Worm (Caenorhabditis elegans) whole organism, young adult: ENCODE data around the gene F35G2.1.

Source experiments
- B0019.2 ChIP-seq: fragments of 200-800 bp; sonication (Bioruptor generic); conservative IDR thresholded peaks from 2 replicates; pipeline ENCODE4 v1.3.6; 2022; ENCODE audit warnings: missing genetic modification reagents, missing genetic modification characterization, missing compliant biosample characterization
- F22D6.2 ChIP-seq: sonication (generic microtip); optimal IDR thresholded peaks from 2 replicates; lab custom pipeline; 2016; ENCODE audit warnings: mild to moderate bottlenecking, missing genetic modification characterization, missing compliant biosample characterization
- F23B12.7 ChIP-seq: sonication (generic microtip); optimal IDR thresholded peaks from 2 replicates; lab custom pipeline; 2017; ENCODE audit warnings: missing genetic modification characterization, mild to moderate bottlenecking, missing compliant biosample characterization, antibody characterized with exemption, moderate library complexity; ENCODE audit not compliant: insufficient read depth
- F49E8.2 ChIP-seq: sonication (generic microtip); optimal IDR thresholded peaks from 3 replicates; lab custom pipeline; 2017; ENCODE audit warnings: missing genetic modification characterization, mild to moderate bottlenecking, missing compliant biosample characterization, antibody characterized with exemption, moderate library complexity; ENCODE audit not compliant: insufficient read depth
- F57A8.1 ChIP-seq: fragments of 200-800 bp; sonication (Bioruptor generic); optimal IDR thresholded peaks from 2 replicates; lab custom pipeline; 2018; ENCODE audit warnings: mild to moderate bottlenecking, missing genetic modification characterization, moderate library complexity, missing compliant biosample characterization
- T26A5.8 ChIP-seq: sonication (generic microtip); optimal IDR thresholded peaks from 2 replicates; lab custom pipeline; 2016; ENCODE audit warnings: missing genetic modification characterization, missing compliant biosample characterization
- Y67H2A.10 ChIP-seq: fragments of 200-800 bp; sonication (Bioruptor generic); conservative IDR thresholded peaks from 2 replicates; pipeline ENCODE4 v1.3.6; 2022; ENCODE audit warnings: missing genetic modification reagents, missing genetic modification characterization, missing compliant biosample characterization
- akir-1 ChIP-seq: fragments of 200-800 bp; sonication (Bioruptor generic); optimal IDR thresholded peaks from 2 replicates; lab custom pipeline; 2018; ENCODE audit warnings: mild to moderate bottlenecking, missing genetic modification characterization, moderate library complexity, missing compliant biosample characterization
- athp-1 ChIP-seq: sonication (generic microtip); optimal IDR thresholded peaks from 2 replicates; lab custom pipeline; 2017; ENCODE audit warnings: mild to moderate bottlenecking, missing genetic modification characterization, missing compliant biosample characterization
- attf-3 ChIP-seq: fragments of 200-800 bp; sonication (Bioruptor generic); conservative IDR thresholded peaks from 2 replicates; pipeline ENCODE4 v1.3.6; 2022; ENCODE audit warnings: missing genetic modification reagents, missing genetic modification characterization, missing compliant biosample characterization
- attf-6 ChIP-seq: fragments of 200-800 bp; sonication (Bioruptor generic); IDR thresholded peaks from 2 replicates; pipeline ENCODE4 v1.3.6; 2022; ENCODE audit warnings: missing genetic modification reagents, missing genetic modification characterization, missing compliant biosample characterization
- ceh-40 ChIP-seq: fragments of 200-800 bp; sonication (Bioruptor generic); IDR thresholded peaks from 2 replicates; pipeline ENCODE4 v1.3.6; 2022; ENCODE audit warnings: missing genetic modification characterization, missing compliant biosample characterization
- ceh-79 ChIP-seq: sonication (generic microtip); optimal IDR thresholded peaks from 2 replicates; lab custom pipeline; 2017; ENCODE audit warnings: mild to moderate bottlenecking, missing genetic modification characterization, missing compliant biosample characterization
- dpff-1 ChIP-seq: sonication (generic microtip); optimal IDR thresholded peaks from 2 replicates; lab custom pipeline; 2017; ENCODE audit warnings: mild to moderate bottlenecking, missing genetic modification characterization, missing compliant biosample characterization
- dpl-1 ChIP-seq: fragments of 150-350 bp; optimal IDR thresholded peaks from 2 replicates; lab custom pipeline; 2014; ENCODE audit warnings: missing biosample characterization, missing genetic modification reagents, missing genetic modification characterization
- efl-1 ChIP-seq: fragments of 150-350 bp; optimal IDR thresholded peaks from 2 replicates; lab custom pipeline; 2014; ENCODE audit warnings: missing biosample characterization, missing genetic modification reagents, missing genetic modification characterization
- egl-44 ChIP-seq: fragments of 200-800 bp; sonication (Bioruptor generic); IDR thresholded peaks from 2 replicates; pipeline ENCODE4 v1.3.6; 2022; ENCODE audit warnings: missing genetic modification reagents, missing genetic modification characterization, missing compliant biosample characterization
- him-1 ChIP-seq: sonication (generic microtip); optimal IDR thresholded peaks from 2 replicates; lab custom pipeline; 2016; ENCODE audit warnings: missing genotype, missing genetic modification reagents, missing genetic modification characterization, missing compliant biosample characterization
- hrde-1 ChIP-seq: sonication (generic microtip); optimal IDR thresholded peaks from 2 replicates; lab custom pipeline; 2016; ENCODE audit warnings: missing genetic modification characterization, mild to moderate bottlenecking, missing compliant biosample characterization, moderate library complexity, missing genotype, missing genetic modification reagents, borderline replicate concordance
- let-526 ChIP-seq: fragments of 200-800 bp; sonication (Bioruptor generic); IDR thresholded peaks from 2 replicates; pipeline ENCODE4 v1.3.6; 2022; ENCODE audit warnings: missing genetic modification reagents, missing genetic modification characterization, missing compliant biosample characterization
- let-607 ChIP-seq, 2 experiments: fragments of 200-800 bp in 1 of 2; sonication (Bioruptor generic) in 1 of 2; sonication (generic microtip) in 1 of 2; optimal IDR thresholded peaks; 2 replicates each; lab custom pipeline; 2016 to 2018; ENCODE audit warnings: mild to moderate bottlenecking in 2 of 2, missing compliant biosample characterization in 2 of 2, missing genetic modification characterization in 2 of 2, moderate library complexity in 2 of 2, missing genotype in 1 of 2
- lin-35 ChIP-seq, 3 experiments: fragments of 150-350 bp in 2 of 3; sonication (generic microtip) in 1 of 3; optimal IDR thresholded peaks; 2 replicates each; lab custom pipeline; 2014 to 2018; ENCODE audit warnings: missing biosample characterization in 3 of 3, missing genetic modification characterization in 3 of 3, missing genetic modification reagents in 3 of 3
- madf-10 ChIP-seq: sonication (generic microtip); optimal IDR thresholded peaks from 2 replicates; lab custom pipeline; 2016; ENCODE audit warnings: mild to moderate bottlenecking, missing genetic modification characterization, missing compliant biosample characterization
- mcd-1 ChIP-seq: fragments of 200-800 bp; sonication (Bioruptor generic); IDR thresholded peaks from 2 replicates; pipeline ENCODE4 v1.3.6; 2022; ENCODE audit warnings: missing genetic modification reagents, missing genetic modification characterization, missing compliant biosample characterization
- mel-28 ChIP-seq: sonication (generic microtip); optimal IDR thresholded peaks from 2 replicates; lab custom pipeline; 2016; ENCODE audit warnings: borderline replicate concordance, mild to moderate bottlenecking, missing genetic modification characterization, missing compliant biosample characterization
- mxl-1 ChIP-seq: sonication (generic microtip); optimal IDR thresholded peaks from 2 replicates; lab custom pipeline; 2016; ENCODE audit warnings: missing genetic modification characterization, missing compliant biosample characterization
- nfya-2 ChIP-seq: fragments of 200-800 bp; sonication (Bioruptor generic); IDR thresholded peaks from 2 replicates; pipeline ENCODE4 v1.3.6; 2022; ENCODE audit warnings: missing genetic modification reagents, missing genetic modification characterization, missing compliant biosample characterization
- nhr-179 ChIP-seq: sonication (generic microtip); optimal IDR thresholded peaks from 2 replicates; lab custom pipeline; 2016; ENCODE audit warnings: mild to moderate bottlenecking, missing genetic modification characterization, missing compliant biosample characterization
- nhr-80 ChIP-seq: sonication (generic microtip); optimal IDR thresholded peaks from 2 replicates; lab custom pipeline; 2016; ENCODE audit warnings: missing genetic modification characterization, missing compliant biosample characterization
- pbrm-1 ChIP-seq: fragments of 200-800 bp; sonication (Bioruptor generic); IDR thresholded peaks from 2 replicates; pipeline ENCODE4 v1.3.6; 2022; ENCODE audit warnings: missing genetic modification reagents, missing genetic modification characterization, missing compliant biosample characterization
- rec-8 ChIP-seq, 2 experiments: sonication (generic microtip); optimal IDR thresholded peaks; 2 replicates each; lab custom pipeline; 2016; ENCODE audit warnings: mild to moderate bottlenecking in 2 of 2, missing genetic modification characterization in 2 of 2, missing genetic modification reagents in 2 of 2, missing genotype in 2 of 2, missing biosample characterization in 1 of 2, missing compliant biosample characterization in 1 of 2, moderate library complexity in 1 of 2
- sdz-38 ChIP-seq: sonication (generic microtip); optimal IDR thresholded peaks from 2 replicates; lab custom pipeline; 2016; ENCODE audit warnings: missing genotype, missing genetic modification characterization, missing compliant biosample characterization
- snpc-4 ChIP-seq, 5 experiments: fragments of 150-350 bp in 1 of 5; sonication (generic microtip) in 4 of 5; optimal IDR thresholded peaks; 2 replicates each; lab custom pipeline; 2014 to 2018; ENCODE audit warnings: missing genetic modification characterization in 5 of 5, missing biosample characterization in 3 of 5, antibody characterized with exemption in 2 of 5, mild to moderate bottlenecking in 2 of 5, missing compliant biosample characterization in 2 of 5, missing genotype in 2 of 5, moderate library complexity in 2 of 5, missing genetic modification reagents in 1 of 5
- sptf-2 ChIP-seq: fragments of 200-800 bp; sonication (Bioruptor generic); optimal IDR thresholded peaks from 2 replicates; lab custom pipeline; 2018; ENCODE audit warnings: mild to moderate bottlenecking, missing genetic modification characterization, missing compliant biosample characterization
- tbx-9 ChIP-seq: sonication (generic microtip); optimal IDR thresholded peaks from 2 replicates; lab custom pipeline; 2016; ENCODE audit warnings: borderline replicate concordance, missing genetic modification characterization, inconsistent platforms, missing compliant biosample characterization
- unc-62 ChIP-seq: fragments of 150-350 bp; optimal IDR thresholded peaks from 2 replicates; lab custom pipeline; 2014; ENCODE audit warnings: missing biosample characterization, missing genetic modification reagents, missing genetic modification characterization
- ztf-26 ChIP-seq: sonication (generic microtip); optimal IDR thresholded peaks from 2 replicates; lab custom pipeline; 2017; ENCODE audit warnings: missing genetic modification characterization, missing compliant biosample characterization
- ztf-28 ChIP-seq: fragments of 200-800 bp; sonication (Bioruptor generic); IDR thresholded peaks from 2 replicates; pipeline ENCODE4 v1.3.6; 2022; ENCODE audit warnings: missing genetic modification reagents, missing genetic modification characterization, missing compliant biosample characterization

The F35G2.1 gene

ce11 chrIV:12227012-12227411, 24.0 kb downstream of the F35G2.1 start, which contains the start of gene mlt-3:
Gene mlt-3 (minus strand): TSS chrIV:12227112.
- TF ChIP-seq F49E8.2 (no peak), unc-62 (GFP tag; lab: Kevin White, UChicago) (no peak), ceh-79 (tag; lab: Kevin White, UChicago) (no peak), hrde-1 (tag; lab: Kevin White, UChicago) (no peak), F23B12.7 (tag; lab: Kevin White, UChicago) (no peak), lin-35 (GFP tag; optimal IDR thresholded peaks at IDR 0.05; lab: Kevin White, UChicago) (no peak), ztf-28 (GFP tag; lab: Robert Waterston, UW) (no peak), mcd-1 (GFP tag; lab: Robert Waterston, UW) (no peak), him-1 (no peak), rec-8 (tag; optimal IDR thresholded peaks at IDR 0.05; lab: Kevin White, UChicago) (no peak), ceh-40 (GFP tag; lab: Robert Waterston, UW) (no peak)
- TF ChIP-seq, all 124 proteins: peak for 0

ce11 chrIV:12229679-12230078, 26.6 kb downstream of the F35G2.1 start, which contains the start of gene sre-18:
Gene sre-18 (minus strand): TSS chrIV:12229779.
- TF ChIP-seq F22D6.2 (tag; lab: Kevin White, UChicago) (no peak), nfya-2 (no peak), T26A5.8 (tag; lab: Kevin White, UChicago) (no peak), athp-1 (no peak)

- TF ChIP-seq mxl-1 (tag; lab: Kevin White, UChicago) (no peak), Y67H2A.10 (no peak)
Measured at ce11 chrIV:12236011-12236410, 33.0 kb downstream of the F35G2.1 start, which contains the start of gene sre-16. Gene sre-16 (minus strand): TSS chrIV:12236111.

DNA sequence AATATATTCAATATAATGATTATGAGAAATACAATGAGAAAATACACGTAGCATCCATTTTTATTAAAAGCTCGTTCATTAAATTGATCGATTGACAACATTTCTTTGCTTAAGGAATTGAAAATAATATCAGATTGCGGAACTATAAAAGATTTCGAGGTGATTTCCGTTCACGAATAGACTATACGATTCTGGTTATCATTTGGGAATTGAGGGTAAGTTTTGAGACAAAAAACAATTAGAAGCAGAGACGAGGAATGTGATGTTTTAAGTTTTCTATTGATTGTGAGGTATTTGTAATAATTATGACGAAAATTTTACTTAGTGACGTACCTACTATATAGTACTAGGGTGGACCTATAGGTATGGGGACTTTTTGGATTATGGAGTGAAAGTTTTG, 35.8 kb downstream of the F35G2.1 start, which contains the start of gene sre-19:
Gene sre-19 (minus strand): TSS at position 101 of the 400 bp plus-strand sequence.
- no peak for TF ChIP-seq madf-10

DNA sequence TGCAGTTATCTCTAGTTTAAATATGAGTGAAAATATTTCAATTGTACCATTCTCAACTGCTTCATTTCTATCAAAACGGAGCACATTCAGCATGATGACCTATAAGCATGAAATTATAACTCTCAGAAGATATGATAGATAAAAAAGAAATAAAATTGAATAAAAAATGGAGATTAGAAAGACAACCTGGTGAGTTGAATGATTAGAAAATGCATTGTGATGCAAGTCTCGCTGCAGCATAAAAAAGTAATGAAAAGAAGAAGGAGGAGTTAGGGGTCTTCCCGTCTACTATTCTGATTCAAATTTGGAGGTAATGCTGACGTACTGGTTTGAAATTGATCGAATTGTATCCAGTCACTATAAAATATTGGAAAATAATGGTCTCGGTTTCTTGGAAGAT, 41.7 kb downstream of the F35G2.1 start, which contains the start of gene sre-15:
Gene sre-15 (minus strand): TSS at position 101 of the 400 bp plus-strand sequence.
- TF ChIP-seq F57A8.1 (GFP tag; lab: Kevin White, UChicago) (no peak), attf-3 (GFP tag; lab: Robert Waterston, UW) (no peak), snpc-4 (GFP tag; optimal IDR thresholded peaks at IDR 0.05; lab: Kevin White, UChicago) (no peak), snpc-4 (tag; optimal IDR thresholded peaks at IDR 0.05; lab: Kevin White, UChicago) (no peak), nhr-80 (no peak), efl-1 (GFP tag; lab: Kevin White, UChicago) (no peak), attf-6 (GFP tag; lab: Robert Waterston, UW) (no peak), let-526 (GFP tag; lab: Robert Waterston, UW) (no peak), dpff-1 (tag; lab: Kevin White, UChicago) (no peak)
- TF ChIP-seq, all 124 proteins: peak for 0

ce11 chrIV:12252579-12252978, 49.5 kb downstream of the F35G2.1 start, which contains the start of gene dnj-26:
Gene dnj-26 (minus strand): TSS chrIV:12252679.
- no peak for TF ChIP-seq egl-44 (GFP tag; lab: Robert Waterston, UW)
- no peak for TF ChIP-seq Y67H2A.10
- TF ChIP-seq F49E8.2, result no peak
- no peak for TF ChIP-seq rec-8 (tag; optimal IDR thresholded peaks at IDR 0.05; lab: Kevin White, UChicago)
- TF ChIP-seq let-607 (tag; optimal IDR thresholded peaks at IDR 0.05; lab: Kevin White, UChicago), result no peak
- TF ChIP-seq F57A8.1 (GFP tag; lab: Kevin White, UChicago), result no peak
- TF ChIP-seq sptf-2 (GFP tag; lab: Kevin White, UChicago), result no peak
- TF ChIP-seq B0019.2, result no peak
- TF ChIP-seq sdz-38 (tag; lab: Kevin White, UChicago), result no peak
- no peak for TF ChIP-seq unc-62 (GFP tag; lab: Kevin White, UChicago)
- TF ChIP-seq dpl-1, result no peak
- TF ChIP-seq ztf-26 (tag; lab: Kevin White, UChicago), result no peak
- TF ChIP-seq nhr-179 (tag; lab: Kevin White, UChicago), result no peak
- TF ChIP-seq snpc-4 (GFP tag; optimal IDR thresholded peaks at IDR 0.05; lab: Kevin White, UChicago), result no peak
- TF ChIP-seq snpc-4 (tag; optimal IDR thresholded peaks at IDR 0.05; lab: Kevin White, UChicago), result no peak
- no peak for TF ChIP-seq tbx-9 (tag; lab: Kevin White, UChicago)
- no peak for TF ChIP-seq mel-28 (tag; lab: Kevin White, UChicago)
- TF ChIP-seq akir-1 (GFP tag; lab: Kevin White, UChicago), result no peak
- TF ChIP-seq him-1, result no peak
- no peak for TF ChIP-seq pbrm-1
